Worm (Caenorhabditis elegans) whole organism, L2 larva: ENCODE data around the gene F17C11.4.
A peak's percentile ranks its signal among the peaks of the same experiment; 100 is the strongest.

Source experiments
- elt-3 ChIP-seq: sonication (generic microtip); optimal IDR thresholded peaks from 2 replicates; lab custom pipeline; 2017; ENCODE audit warnings: missing biosample characterization, missing genetic modification characterization
- lsy-2 ChIP-seq, 2 experiments: fragments of 150-350 bp in 1 of 2; sonication (generic microtip) in 1 of 2; optimal IDR thresholded peaks; 2 replicates each; lab custom pipeline; 2014 to 2017; ENCODE audit warnings: missing biosample characterization in 2 of 2, missing genetic modification characterization in 2 of 2
- nhr-11 ChIP-seq: fragments of 150-350 bp; optimal IDR thresholded peaks from 2 replicates; lab custom pipeline; 2014; ENCODE audit warnings: missing biosample characterization, missing genetic modification characterization
- nhr-12 ChIP-seq: fragments of 150-350 bp; optimal IDR thresholded peaks from 2 replicates; lab custom pipeline; 2014; ENCODE audit warnings: missing biosample characterization, missing genetic modification characterization
- ztf-11 ChIP-seq: sonication (generic microtip); optimal IDR thresholded peaks from 2 replicates; lab custom pipeline; 2017; ENCODE audit warnings: missing biosample characterization, missing genetic modification characterization

DNA sequence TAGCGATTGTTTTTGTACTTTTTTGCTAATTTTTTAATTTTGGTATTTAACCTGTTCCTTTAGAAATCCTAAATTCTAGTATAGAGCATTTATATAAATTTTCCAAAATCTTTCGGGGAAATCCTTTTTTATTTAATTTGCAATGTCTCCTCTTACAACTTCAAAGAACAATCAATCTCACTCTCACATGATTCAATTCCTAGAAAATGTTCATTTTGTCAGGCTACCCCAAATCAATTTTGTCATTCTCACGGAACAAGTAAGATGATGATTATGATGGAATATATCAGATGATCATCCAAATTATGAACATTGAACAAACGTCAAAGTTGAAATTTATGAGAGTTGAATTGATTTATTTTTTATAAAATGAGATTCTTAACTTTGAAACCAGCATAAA lies 14.4 kb upstream of the F17C11.4 start:
- TF ChIP-seq nhr-11 (tag; lab: Kevin White, UChicago) = no peak
- peak in 1 of 2 experiments; percentile 71 for TF ChIP-seq lsy-2 (tag; optimal IDR thresholded peaks at IDR 0.05; lab: Kevin White, UChicago)
- TF ChIP-seq ztf-11 (tag; lab: Kevin White, UChicago) = no peak
- TF ChIP-seq nhr-12 (tag; lab: Kevin White, UChicago) = no peak
- TF ChIP-seq elt-3 (tag; lab: Kevin White, UChicago) = no peak
